Worm (Caenorhabditis elegans) whole organism, L4 larva: ENCODE data around the gene fbxc-39.

Experiments used
- ceh-28 ChIP-seq: fragments of 150-350 bp; optimal IDR thresholded peaks from 2 replicates; lab custom pipeline; 2014; ENCODE audit warnings: missing biosample characterization, missing genetic modification reagents, missing genetic modification characterization
- dve-1 ChIP-seq: sonication (generic microtip); optimal IDR thresholded peaks from 2 replicates; lab custom pipeline; 2017; ENCODE audit warnings: antibody characterized with exemption, mild to moderate bottlenecking, missing genetic modification characterization, missing compliant biosample characterization; ENCODE audit not compliant: insufficient read depth
- hlh-30 ChIP-seq: sonication (generic microtip); optimal IDR thresholded peaks from 2 replicates; lab custom pipeline; 2017; ENCODE audit warnings: antibody characterized with exemption, mild to moderate bottlenecking, missing genetic modification characterization, missing compliant biosample characterization; ENCODE audit not compliant: insufficient read depth
- hmg-1.1 ChIP-seq: fragments of 200-800 bp; sonication (Bioruptor generic); IDR thresholded peaks from 2 replicates; pipeline ENCODE4 v1.3.6; 2022; ENCODE audit warnings: missing genetic modification reagents, missing genetic modification characterization, missing compliant biosample characterization
- mdl-1 ChIP-seq, 2 experiments: fragments of 150-350 bp in 1 of 2; sonication (generic microtip) in 1 of 2; optimal IDR thresholded peaks; 2 replicates each; lab custom pipeline; 2014 to 2017; ENCODE audit warnings: missing biosample characterization in 2 of 2, missing genetic modification characterization in 2 of 2
- nhr-111 ChIP-seq: fragments of 200-800 bp; sonication (Bioruptor generic); optimal IDR thresholded peaks from 2 replicates; lab custom pipeline; 2018; ENCODE audit warnings: mild to moderate bottlenecking, missing genetic modification characterization, missing compliant biosample characterization
- nhr-41 ChIP-seq: fragments of 200-800 bp; sonication (Bioruptor generic); IDR thresholded peaks from 2 replicates; pipeline ENCODE4 v1.3.6; 2022; ENCODE audit warnings: missing genetic modification reagents, missing genetic modification characterization, missing compliant biosample characterization
- nhr-76 ChIP-seq: fragments of 150-350 bp; optimal IDR thresholded peaks from 2 replicates; lab custom pipeline; 2014; ENCODE audit warnings: missing biosample characterization, missing genetic modification characterization
- pqm-1 ChIP-seq: sonication (generic microtip); optimal IDR thresholded peaks from 2 replicates; lab custom pipeline; 2017; ENCODE audit warnings: missing biosample characterization, missing genetic modification characterization
- vab-7 ChIP-seq: fragments of 200-800 bp; sonication (Bioruptor generic); IDR thresholded peaks from 2 replicates; pipeline ENCODE4 v1.3.6; 2022; ENCODE audit warnings: missing genetic modification reagents, missing genetic modification characterization, missing compliant biosample characterization
- zfp-3 ChIP-seq: fragments of 200-800 bp; sonication (Bioruptor generic); conservative IDR thresholded peaks from 2 replicates; pipeline ENCODE4 v1.3.6; 2022; ENCODE audit warnings: missing genetic modification reagents, missing genetic modification characterization, missing compliant biosample characterization
- ztf-11 ChIP-seq: fragments of 150-350 bp; optimal IDR thresholded peaks from 2 replicates; lab custom pipeline; 2014; ENCODE audit warnings: missing biosample characterization, missing genetic modification characterization

ce11 chrII:950374-950773 lies 38.2 kb upstream of the fbxc-39 start:
- no peak for TF ChIP-seq dve-1 (tag; lab: Kevin White, UChicago)
- TF ChIP-seq zfp-3 (GFP tag; lab: Robert Waterston, UW) = no peak
- TF ChIP-seq hmg-1.1 (GFP tag; lab: Robert Waterston, UW) = no peak
- no peak for TF ChIP-seq mdl-1 (tag; optimal IDR thresholded peaks at IDR 0.05; lab: Kevin White, UChicago)
- no peak for TF ChIP-seq ceh-28
- no peak for TF ChIP-seq vab-7 (GFP tag; lab: Robert Waterston, UW)
- no peak for TF ChIP-seq nhr-41 (GFP tag; lab: Robert Waterston, UW)
- TF ChIP-seq nhr-76 (tag; lab: Kevin White, UChicago) = no peak
- no peak for TF ChIP-seq nhr-111 (GFP tag; lab: Kevin White, UChicago)
- TF ChIP-seq hlh-30 = no peak
- TF ChIP-seq ztf-11 (tag; lab: Kevin White, UChicago) = no peak
- TF ChIP-seq pqm-1 (tag; lab: Kevin White, UChicago) = no peak
